1 fruit fly cellular context compared by ENCODE assay signal in the genomic region with DNA sequence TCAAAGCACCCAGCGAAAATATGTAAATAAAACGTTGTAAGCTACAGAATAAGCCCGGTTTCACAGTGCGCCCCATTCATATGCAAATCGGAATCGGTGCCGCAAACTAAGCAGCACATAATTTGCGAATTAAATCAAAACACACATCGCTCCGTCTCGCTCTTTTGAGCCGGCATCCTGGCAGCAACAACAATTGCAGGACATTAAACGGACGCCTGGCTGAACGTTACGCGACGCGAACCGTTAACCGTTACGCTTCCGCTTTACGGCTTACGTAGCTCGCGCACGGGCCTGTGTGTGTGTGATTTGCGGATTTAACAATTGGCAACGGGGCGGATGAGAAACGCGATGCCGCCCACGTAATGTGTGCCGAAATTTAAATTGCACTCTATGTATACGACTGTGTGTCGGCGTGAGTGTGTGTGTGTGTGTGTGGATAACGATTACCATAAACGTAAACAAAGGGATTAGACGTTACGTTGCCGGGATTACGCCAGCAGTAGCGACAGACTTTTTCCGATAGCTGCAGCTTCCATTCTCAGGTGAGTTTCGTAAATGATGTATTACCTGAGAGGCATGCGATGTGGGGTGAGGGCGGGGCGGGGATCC.
TF ChIP-seq lines count a peak whose summit lies in the region.

No protein-coding gene starts in this region.

TF ChIP-seq in whole organism, embryonic, 481 proteins besides CTCF, POLR2A, EP300 and RAD21 (continued from another document):
- TF ChIP-seq CG11398 (GFP tag; optimal IDR thresholded peaks at IDR 0.05; lab: Kevin White, UChicago) (no peak), chm (GFP tag; IDR thresholded peaks at IDR 0.05; lab: Robert Waterston, UW) (no peak), twi (tag; optimal IDR thresholded peaks at IDR 0.05; lab: Kevin White, UChicago) (no peak), Ptx1 (GFP tag; IDR thresholded peaks at IDR 0.05; lab: Robert Waterston, UW) (no peak), CG10209 (GFP tag; optimal IDR thresholded peaks at IDR 0.05; lab: Kevin White, UChicago) (no peak), HmgD (GFP tag; optimal IDR thresholded peaks at IDR 0.05; lab: Kevin White, UChicago) (peak; percentile 13), Ets97D (GFP tag; optimal IDR thresholded peaks at IDR 0.05; lab: Kevin White, UChicago) (no peak), CG7372 (GFP tag; IDR thresholded peaks at IDR 0.05; lab: Robert Waterston, UW) (0 out of 2 replicates have a peak, but pooled peaks have one; percentile 15), CG17361 (GFP tag; IDR thresholded peaks at IDR 0.05; lab: Robert Waterston, UW) (no peak), Hsf (GFP tag; optimal IDR thresholded peaks at IDR 0.05; lab: Kevin White, UChicago) (no peak), cato (GFP tag; optimal IDR thresholded peaks at IDR 0.05; lab: Kevin White, UChicago; ENCODE audit: borderline replicate concordance) (no peak), sens-2 (GFP tag; IDR thresholded peaks at IDR 0.05; lab: Robert Waterston, UW) (no peak), ftz-f1 (GFP tag; optimal IDR thresholded peaks at IDR 0.05; lab: Kevin White, UChicago) (no peak), Ets65A (GFP tag; lab: Kevin White, UChicago) (no peak), CG34422 (GFP tag; IDR thresholded peaks at IDR 0.05; lab: Robert Waterston, UW) (0 out of 3 replicates have a peak, but pooled peaks have one; percentile 9), CG2875 (GFP tag; optimal IDR thresholded peaks at IDR 0.05; lab: Kevin White, UChicago) (no peak), Lpt (GFP tag; optimal IDR thresholded peaks at IDR 0.05; lab: Kevin White, UChicago) (no peak), inv (GFP tag; IDR thresholded peaks at IDR 0.05; lab: Robert Waterston, UW; ENCODE audit: partially characterized antibody) (no peak), Max (GFP tag; optimal IDR thresholded peaks at IDR 0.05; lab: Kevin White, UChicago) (no peak), hbn (GFP tag; IDR thresholded peaks at IDR 0.05; lab: Robert Waterston, UW; ENCODE audit: partially characterized antibody) (no peak), CG13775 (GFP tag; optimal IDR thresholded peaks at IDR 0.05; lab: Kevin White, UChicago) (no peak), Six4 (GFP tag; optimal IDR thresholded peaks at IDR 0.05; lab: Kevin White, UChicago) (no peak), hb (GFP tag; IDR thresholded peaks at IDR 0.05; lab: Robert Waterston, UW; ENCODE audit: partially characterized antibody) (0 out of 3 replicates have a peak, but pooled peaks have one; percentile 50), hkb (optimal IDR thresholded peaks at IDR 0.05; lab: Kevin White, UChicago) (no peak), hkb (GFP tag; IDR thresholded peaks at IDR 0.05; lab: Robert Waterston, UW) (peak; percentile 5; the same call in 1 of the 2 replicates), fru (optimal IDR thresholded peaks at IDR 0.05; lab: Kevin White, UChicago) (no peak), CG11560 (tag; IDR thresholded peaks at IDR 0.05; lab: Robert Waterston, UW) (no peak), cg (GFP tag; optimal IDR thresholded peaks at IDR 0.05; lab: Kevin White, UChicago) (no peak), btn (GFP tag; optimal IDR thresholded peaks at IDR 0.05; lab: Kevin White, UChicago) (no peak), CG3847 (GFP tag; IDR thresholded peaks at IDR 0.05; lab: Robert Waterston, UW) (no peak), Dbx (GFP tag; IDR thresholded peaks at IDR 0.05; lab: Robert Waterston, UW) (no peak), CG5953 (GFP tag; IDR thresholded peaks at IDR 0.05; lab: Robert Waterston, UW) (no peak), maf-S (GFP tag; optimal IDR thresholded peaks at IDR 0.05; lab: Kevin White, UChicago) (no peak), CG8478 (optimal IDR thresholded peaks at IDR 0.05; lab: Kevin White, UChicago) (peak; percentile 5), ken (GFP tag; IDR thresholded peaks at IDR 0.05; lab: Robert Waterston, UW) (no peak), CG11247 (GFP tag; IDR thresholded peaks at IDR 0.05; lab: Robert Waterston, UW) (no peak), tap (tag; optimal IDR thresholded peaks at IDR 0.05; lab: Kevin White, UChicago) (no peak), lab (GFP tag; optimal IDR thresholded peaks at IDR 0.05; lab: Kevin White, UChicago) (no peak), CG15479 (GFP tag; optimal IDR thresholded peaks at IDR 0.05; lab: Kevin White, UChicago) (peak; percentile 18)
TF ChIP-seq in whole organism, embryonic: peak in this region for 10.
